Worm (Caenorhabditis elegans): Measurements from ENCODE around the gene B0563.6.
"Not testable (repeated sequence)": the region's sequence is repeated elsewhere in the genome, so short reads cannot be mapped to it uniquely, and the experiment has no call there.

DNA sequence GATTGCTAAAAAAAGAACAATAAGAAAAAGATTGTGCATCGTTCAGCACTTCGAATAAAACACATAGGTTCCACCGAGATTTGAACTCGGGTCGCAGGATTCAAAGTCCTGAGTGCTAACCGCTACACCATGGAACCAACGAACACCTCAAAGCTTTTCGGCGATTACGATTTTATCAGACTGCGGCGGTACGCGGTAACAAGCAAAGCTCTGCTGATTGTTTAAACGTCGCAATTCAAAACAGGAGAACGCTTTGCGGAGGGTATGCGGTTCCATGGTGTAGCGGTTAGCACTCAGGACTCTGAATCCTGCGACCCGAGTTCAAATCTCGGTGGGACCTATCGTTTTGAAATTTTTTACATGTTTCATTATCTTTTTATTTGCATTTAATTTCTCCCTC is 46.9 kb upstream of the B0563.6 start:
- TF ChIP-seq tra-4 (tag; optimal IDR thresholded peaks at IDR 0.05); ets-7 (tag; optimal IDR thresholded peaks at IDR 0.05); flt-1 (GFP tag; IDR thresholded peaks at IDR 0.05); ama-1 (optimal IDR thresholded peaks at IDR 0.05); B0310.2 (tag; optimal IDR thresholded peaks at IDR 0.05); scrt-1 (GFP tag; IDR thresholded peaks at IDR 0.05); aly-1 (tag; optimal IDR thresholded peaks at IDR 0.05); F13C5.2 (tag; optimal IDR thresholded peaks at IDR 0.05); ceh-13 (GFP tag; optimal IDR thresholded peaks at IDR 0.05); tbx-11 (GFP tag; IDR thresholded peaks at IDR 0.05); hnd-1 (tag; optimal IDR thresholded peaks at IDR 0.05); hmg-4 (GFP tag; optimal IDR thresholded peaks at IDR 0.05): not testable (repeated sequence)

All from whole organism, early embryonic.